Worm (Caenorhabditis elegans) whole organism, L4 larva: ENCODE data around the gene ceh-20.

Experiments
- T26A8.4 ChIP-seq: fragments of 200-800 bp; sonication (Bioruptor generic); IDR thresholded peaks from 2 replicates; pipeline ENCODE4 v1.3.6; 2022; ENCODE audit warnings: missing genetic modification characterization, missing compliant biosample characterization
- Y48G9A.11 ChIP-seq: fragments of 200-800 bp; sonication (Bioruptor generic); IDR thresholded peaks from 2 replicates; pipeline ENCODE4 v1.3.6; 2022; ENCODE audit warnings: missing genetic modification reagents, missing genetic modification characterization, missing compliant biosample characterization
- ZK337.2 ChIP-seq: fragments of 200-800 bp; sonication (Bioruptor generic); IDR thresholded peaks from 2 replicates; pipeline ENCODE4 v1.3.6; 2022; ENCODE audit warnings: missing genetic modification reagents, missing genetic modification characterization, missing compliant biosample characterization
- aha-1 ChIP-seq: fragments of 150-350 bp; peaks from one replicate; lab custom pipeline; 2014; ENCODE audit warnings: missing biosample characterization, missing genetic modification characterization
- arid-1 ChIP-seq: fragments of 200-800 bp; sonication (Bioruptor generic); conservative IDR thresholded peaks from 2 replicates; pipeline ENCODE4 v1.3.6; 2022; ENCODE audit warnings: missing genetic modification reagents, missing genetic modification characterization, missing compliant biosample characterization
- ceh-20 ChIP-seq: fragments of 200-800 bp; sonication (Bioruptor generic); IDR thresholded peaks from 2 replicates; pipeline ENCODE4 v1.3.6; 2022; ENCODE audit warnings: missing genetic modification reagents, missing genetic modification characterization, missing compliant biosample characterization
- ceh-32 ChIP-seq: sonication (generic microtip); optimal IDR thresholded peaks from 2 replicates; lab custom pipeline; 2016; ENCODE audit warnings: mild to moderate bottlenecking, missing genetic modification characterization, missing compliant biosample characterization; ENCODE audit not compliant: poor library complexity
- ceh-44 ChIP-seq: fragments of 200-800 bp; sonication (Bioruptor generic); IDR thresholded peaks from 2 replicates; pipeline ENCODE4 v1.3.6; 2022; ENCODE audit warnings: missing genetic modification reagents, missing genetic modification characterization, missing compliant biosample characterization
- ceh-62 ChIP-seq: sonication (generic microtip); optimal IDR thresholded peaks from 2 replicates; lab custom pipeline; 2017; ENCODE audit warnings: missing biosample characterization, missing genetic modification characterization
- ceh-82 ChIP-seq: sonication (generic microtip); optimal IDR thresholded peaks from 2 replicates; lab custom pipeline; 2017; ENCODE audit warnings: missing biosample characterization, missing genetic modification characterization
- cey-2 ChIP-seq: sonication (generic microtip); optimal IDR thresholded peaks from 3 replicates; lab custom pipeline; 2017; ENCODE audit warnings: missing genetic modification characterization, mild to moderate bottlenecking, missing compliant biosample characterization, antibody characterized with exemption, borderline replicate concordance; ENCODE audit not compliant: insufficient read depth
- ctbp-1 ChIP-seq: fragments of 200-800 bp; sonication (Bioruptor generic); IDR thresholded peaks from 2 replicates; pipeline ENCODE4 v1.3.6; 2022; ENCODE audit warnings: missing genetic modification reagents, missing genetic modification characterization, missing compliant biosample characterization
- daf-16 ChIP-seq, 3 experiments: sonication (generic microtip); optimal IDR thresholded peaks; 2 replicates each; lab custom pipeline; 2016 to 2017; ENCODE audit warnings: missing genetic modification characterization in 3 of 3, missing genetic modification reagents in 3 of 3, mild to moderate bottlenecking in 2 of 3, missing compliant biosample characterization in 2 of 3, missing biosample characterization in 1 of 3, moderate library complexity in 1 of 3
- daf-19 ChIP-seq: fragments of 200-800 bp; sonication (Bioruptor generic); conservative IDR thresholded peaks from 2 replicates; pipeline ENCODE4 v1.3.6; 2022; ENCODE audit warnings: missing genetic modification characterization, missing compliant biosample characterization
- dmd-9 ChIP-seq: fragments of 200-800 bp; sonication (Bioruptor generic); IDR thresholded peaks from 2 replicates; pipeline ENCODE4 v1.3.6; 2022; ENCODE audit warnings: missing genetic modification reagents, missing genetic modification characterization, missing compliant biosample characterization
- dpl-1 ChIP-seq: fragments of 150-350 bp; optimal IDR thresholded peaks from 2 replicates; lab custom pipeline; 2014; ENCODE audit warnings: missing biosample characterization, missing genetic modification reagents, missing genetic modification characterization
- duxl-1 ChIP-seq: sonication (generic microtip); optimal IDR thresholded peaks from 2 replicates; lab custom pipeline; 2016; ENCODE audit warnings: mild to moderate bottlenecking, missing genetic modification characterization, moderate library complexity, missing compliant biosample characterization; ENCODE audit not compliant: poor library complexity
- dve-1 ChIP-seq: sonication (generic microtip); optimal IDR thresholded peaks from 2 replicates; lab custom pipeline; 2017; ENCODE audit warnings: antibody characterized with exemption, mild to moderate bottlenecking, missing genetic modification characterization, missing compliant biosample characterization; ENCODE audit not compliant: insufficient read depth
- egl-27 ChIP-seq: sonication (generic microtip); optimal IDR thresholded peaks from 3 replicates; lab custom pipeline; 2017; ENCODE audit warnings: missing biosample characterization, missing genetic modification reagents, missing genetic modification characterization
- hif-1 ChIP-seq, 2 experiments: sonication (generic microtip); optimal IDR thresholded peaks; 2 replicates each; lab custom pipeline; 2016 to 2017; ENCODE audit warnings: missing compliant biosample characterization in 2 of 2, missing genetic modification characterization in 2 of 2, missing genetic modification reagents in 2 of 2, missing genotype in 2 of 2, mild to moderate bottlenecking in 1 of 2
- hlh-11 ChIP-seq: fragments of 200-800 bp; sonication (Bioruptor generic); optimal IDR thresholded peaks from 2 replicates; lab custom pipeline; 2018; ENCODE audit warnings: mild to moderate bottlenecking, missing genetic modification characterization, missing compliant biosample characterization
- hmg-1.1 ChIP-seq: fragments of 200-800 bp; sonication (Bioruptor generic); IDR thresholded peaks from 2 replicates; pipeline ENCODE4 v1.3.6; 2022; ENCODE audit warnings: missing genetic modification reagents, missing genetic modification characterization, missing compliant biosample characterization
- lim-7 ChIP-seq: fragments of 200-800 bp; sonication (Bioruptor generic); IDR thresholded peaks from 2 replicates; pipeline ENCODE4 v1.3.6; 2022; ENCODE audit warnings: missing genetic modification characterization, missing compliant biosample characterization
- lin-13 ChIP-seq: fragments of 150-350 bp; optimal IDR thresholded peaks from 2 replicates; lab custom pipeline; 2014; ENCODE audit warnings: missing biosample characterization, missing genetic modification reagents, missing genetic modification characterization
- lin-38 ChIP-seq: fragments of 200-800 bp; sonication (Bioruptor generic); IDR thresholded peaks from 2 replicates; pipeline ENCODE4 v1.3.6; 2022; ENCODE audit warnings: missing genetic modification reagents, missing genetic modification characterization, missing compliant biosample characterization
- lir-3 ChIP-seq: sonication (generic microtip); optimal IDR thresholded peaks from 2 replicates; lab custom pipeline; 2016; ENCODE audit warnings: mild to moderate bottlenecking, missing genetic modification characterization, missing compliant biosample characterization
- lsy-2 ChIP-seq, 2 experiments: fragments of 150-350 bp in 1 of 2; sonication (generic microtip) in 1 of 2; optimal IDR thresholded peaks; 2 replicates each; lab custom pipeline; 2014 to 2017; ENCODE audit warnings: missing biosample characterization in 2 of 2, missing genetic modification characterization in 2 of 2
- mep-1 ChIP-seq: fragments of 150-350 bp; sonication (generic microtip); optimal IDR thresholded peaks from 3 replicates; lab custom pipeline; 2014; ENCODE audit warnings: missing biosample characterization, missing genetic modification characterization
- nhr-11 ChIP-seq: fragments of 150-350 bp; optimal IDR thresholded peaks from 2 replicates; lab custom pipeline; 2014; ENCODE audit warnings: missing biosample characterization, missing genetic modification characterization
- nhr-111 ChIP-seq: fragments of 200-800 bp; sonication (Bioruptor generic); optimal IDR thresholded peaks from 2 replicates; lab custom pipeline; 2018; ENCODE audit warnings: mild to moderate bottlenecking, missing genetic modification characterization, missing compliant biosample characterization
- nhr-76 ChIP-seq: fragments of 150-350 bp; optimal IDR thresholded peaks from 2 replicates; lab custom pipeline; 2014; ENCODE audit warnings: missing biosample characterization, missing genetic modification characterization
- nhr-77 ChIP-seq: fragments of 150-350 bp; optimal IDR thresholded peaks from 2 replicates; lab custom pipeline; 2014; ENCODE audit warnings: missing biosample characterization, missing genetic modification characterization
- rbr-2 ChIP-seq: sonication (generic microtip); optimal IDR thresholded peaks from 2 replicates; lab custom pipeline; 2016; ENCODE audit warnings: missing genotype, missing genetic modification characterization, missing compliant biosample characterization
- saeg-2 ChIP-seq: fragments of 200-800 bp; sonication (Bioruptor generic); IDR thresholded peaks from 2 replicates; pipeline ENCODE4 v1.3.6; 2022; ENCODE audit warnings: missing genetic modification reagents, missing genetic modification characterization, missing compliant biosample characterization
- skn-1 ChIP-seq: fragments of 150-350 bp; optimal IDR thresholded peaks from 2 replicates; lab custom pipeline; 2014; ENCODE audit warnings: missing biosample characterization, missing genetic modification characterization
- snpc-1.2 ChIP-seq: fragments of 200-800 bp; sonication (Bioruptor generic); IDR thresholded peaks from 2 replicates; pipeline ENCODE4 v1.3.6; 2022; ENCODE audit warnings: missing genetic modification reagents, missing genetic modification characterization, missing compliant biosample characterization
- tra-1 ChIP-seq: fragments of 200-800 bp; sonication (Bioruptor generic); IDR thresholded peaks from 2 replicates; pipeline ENCODE4 v1.3.6; 2022; ENCODE audit warnings: missing genetic modification reagents, missing genetic modification characterization, missing compliant biosample characterization
- unc-130 ChIP-seq: sonication (generic microtip); optimal IDR thresholded peaks from 2 replicates; lab custom pipeline; 2016; ENCODE audit warnings: missing genetic modification reagents, missing genetic modification characterization, missing compliant biosample characterization
- unc-62 ChIP-seq, 3 experiments: fragments of 150-350 bp in 1 of 3; sonication (generic microtip); optimal IDR thresholded peaks in 2 of 3; peaks in 1 of 3; 1 replicate in 1 of 3; 2 replicates in 2 of 3; lab custom pipeline; 2014 to 2017; ENCODE audit warnings: missing biosample characterization in 3 of 3, missing genetic modification characterization in 3 of 3, missing genetic modification reagents in 3 of 3, missing genotype in 1 of 3
- vab-7 ChIP-seq: fragments of 200-800 bp; sonication (Bioruptor generic); IDR thresholded peaks from 2 replicates; pipeline ENCODE4 v1.3.6; 2022; ENCODE audit warnings: missing genetic modification reagents, missing genetic modification characterization, missing compliant biosample characterization
- zip-11 ChIP-seq: fragments of 200-800 bp; sonication (Bioruptor generic); IDR thresholded peaks from 2 replicates; pipeline ENCODE4 v1.3.6; 2022; ENCODE audit warnings: missing genetic modification characterization, missing compliant biosample characterization

Gene ceh-20

DNA sequence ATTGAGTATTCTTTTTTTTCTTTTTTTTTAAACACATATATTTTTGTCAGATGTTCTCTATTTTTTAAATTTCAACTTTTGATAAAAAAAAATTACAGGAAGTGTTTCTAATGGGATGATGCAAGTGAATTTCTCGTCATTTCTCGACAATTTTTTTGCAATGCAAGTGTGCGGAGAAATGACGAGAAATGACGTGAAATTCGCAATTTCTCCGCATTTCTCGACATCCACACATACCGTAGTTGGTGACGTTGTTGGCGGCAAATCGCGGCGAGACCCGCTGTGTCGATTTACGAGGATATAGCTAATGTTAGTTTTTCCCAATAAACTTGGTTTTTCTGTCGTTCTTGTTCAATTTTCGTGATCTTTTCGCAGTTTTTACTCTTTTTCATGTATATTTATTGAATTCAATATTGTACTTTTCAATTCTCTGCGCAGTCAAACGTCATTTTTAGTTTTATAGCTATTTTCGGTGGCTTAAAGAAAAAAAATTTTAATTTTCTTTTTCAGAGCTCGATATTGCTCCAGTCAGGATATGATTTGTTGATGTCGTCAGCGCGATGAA is 2.4 kb downstream of the ceh-20 start, which contains the start of gene F31E3.6:
Gene F31E3.6 (plus strand): TSS at position 93 of the 565 bp plus-strand sequence.
- TF ChIP-seq Y48G9A.11 (GFP tag; lab: Robert Waterston, UW) (peak; percentile 52; the same call in 1 of the 2 replicates), lsy-2 (tag; optimal IDR thresholded peaks at IDR 0.05; lab: Kevin White, UChicago) (peak; percentile 9 to 28), lin-38 (GFP tag; lab: Robert Waterston, UW) (peak; percentile 44; the same call in 1 of the 2 replicates), T26A8.4 (GFP tag; lab: Robert Waterston, UW) (peak; percentile 14; the same call in 1 of the 2 replicates), hmg-1.1 (GFP tag; lab: Robert Waterston, UW) (0 out of 2 replicates have a peak, but pooled peaks have one; percentile 41)

DNA sequence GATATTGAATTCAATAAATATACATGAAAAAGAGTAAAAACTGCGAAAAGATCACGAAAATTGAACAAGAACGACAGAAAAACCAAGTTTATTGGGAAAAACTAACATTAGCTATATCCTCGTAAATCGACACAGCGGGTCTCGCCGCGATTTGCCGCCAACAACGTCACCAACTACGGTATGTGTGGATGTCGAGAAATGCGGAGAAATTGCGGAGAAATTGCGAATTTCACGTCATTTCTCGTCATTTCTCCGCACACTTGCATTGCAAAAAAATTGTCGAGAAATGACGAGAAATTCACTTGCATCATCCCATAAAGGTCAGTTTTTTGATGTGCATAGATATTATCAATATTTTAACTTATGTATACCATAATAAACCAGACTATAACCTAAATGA is 5.4 kb downstream of the ceh-20 start:
- TF ChIP-seq Y48G9A.11 (GFP tag; lab: Robert Waterston, UW) (0 out of 2 replicates have a peak, but pooled peaks have one; percentile 24), lin-38 (GFP tag; lab: Robert Waterston, UW) (peak; percentile 38)
- TF ChIP-seq, all 104 proteins: peak for 2; not testable (repeated sequence) for 102

DNA sequence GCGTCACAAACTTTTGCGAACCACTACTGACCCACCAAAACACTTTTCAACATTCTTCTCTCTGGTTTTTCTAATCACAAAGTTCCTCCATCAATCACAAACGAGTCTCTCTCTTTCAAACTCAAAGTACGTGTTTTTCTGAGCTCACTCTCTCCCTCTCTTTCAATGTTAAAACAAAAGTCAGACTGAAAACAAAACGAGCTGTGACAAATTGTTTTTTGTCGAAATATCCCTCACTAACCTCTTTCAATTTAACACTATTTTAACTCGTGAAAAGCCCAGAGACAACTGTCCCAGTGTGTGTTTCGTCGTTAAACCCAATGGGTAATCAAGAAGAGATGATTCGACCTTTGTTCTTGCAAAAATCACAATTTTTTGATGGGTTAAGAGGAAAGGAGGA is 8.4 kb downstream of the ceh-20 start:
- no peak for TF ChIP-seq lim-7
- no peak for TF ChIP-seq T26A8.4 (GFP tag; lab: Robert Waterston, UW)
- TF ChIP-seq lsy-2 (tag; optimal IDR thresholded peaks at IDR 0.05; lab: Kevin White, UChicago), result peak in 1 of 2 experiments; percentile 59
- TF ChIP-seq dve-1 (tag; lab: Kevin White, UChicago), result peak; percentile 3
- peak in 1 of 2 experiments; percentile 8 for TF ChIP-seq hif-1 (tag; optimal IDR thresholded peaks at IDR 0.05; lab: Kevin White, UChicago)
- peak; percentile 52 for TF ChIP-seq hlh-11
- TF ChIP-seq ceh-20 (GFP tag; lab: Robert Waterston, UW), result peak; percentile 72; the same call in 1 of the 2 replicates
- TF ChIP-seq mep-1 (tag; lab: Kevin White, UChicago), result peak; percentile 27
- peak; percentile 90 for TF ChIP-seq aha-1 (tag; lab: Kevin White, UChicago)
- TF ChIP-seq nhr-11 (tag; lab: Kevin White, UChicago), result peak; percentile 80
- peak in 1 of 2 experiments; percentile 95 for TF ChIP-seq unc-62 (GFP tag; optimal IDR thresholded peaks at IDR 0.05 in 1 of 2; lab: Kevin White, UChicago)
- TF ChIP-seq unc-62 (tag; optimal IDR thresholded peaks at IDR 0.05; lab: Kevin White, UChicago), result no peak
- peak in 1 of 2 experiments; percentile 91 for TF ChIP-seq daf-16 (GFP tag; optimal IDR thresholded peaks at IDR 0.05; lab: Kevin White, UChicago)
- no peak for TF ChIP-seq daf-16 (tag; optimal IDR thresholded peaks at IDR 0.05; lab: Kevin White, UChicago)
- TF ChIP-seq unc-130 (GFP tag; lab: Kevin White, UChicago), result no peak
- TF ChIP-seq, all 104 proteins: peak for 10

DNA sequence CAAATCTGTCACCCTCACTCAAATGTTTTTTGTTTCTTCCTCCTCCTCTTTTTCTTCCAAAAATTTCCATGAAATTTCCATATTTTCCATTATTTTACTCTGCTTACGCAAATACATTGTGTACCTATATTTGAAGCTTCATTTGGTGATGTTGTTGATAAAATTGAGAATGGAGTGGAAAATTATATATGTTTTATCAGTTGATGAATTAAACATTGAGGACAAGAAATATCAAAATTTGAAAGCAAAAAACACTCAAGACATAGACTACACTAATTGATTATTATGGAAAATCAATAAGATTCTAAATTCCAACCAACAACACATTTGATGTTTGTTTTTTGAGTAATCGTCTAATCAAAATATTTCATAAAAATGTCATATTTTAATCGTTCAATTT is 9.5 kb downstream of the ceh-20 start:
- TF ChIP-seq saeg-2 (GFP tag; lab: Robert Waterston, UW) (no peak), ceh-82 (no peak), ctbp-1 (GFP tag; lab: Robert Waterston, UW) (no peak), daf-19 (no peak), cey-2 (tag; lab: Kevin White, UChicago) (no peak), snpc-1.2 (GFP tag; lab: Robert Waterston, UW) (no peak), ceh-44 (GFP tag; lab: Robert Waterston, UW) (no peak), zip-11 (GFP tag; lab: Robert Waterston, UW) (no peak), lin-13 (no peak), ceh-62 (tag; lab: Kevin White, UChicago) (no peak), ZK337.2 (GFP tag; lab: Robert Waterston, UW) (no peak), T26A8.4 (GFP tag; lab: Robert Waterston, UW) (no peak), nhr-77 (tag; lab: Kevin White, UChicago) (peak; percentile 34), mep-1 (tag; lab: Kevin White, UChicago) (peak; percentile 28), vab-7 (GFP tag; lab: Robert Waterston, UW) (no peak), skn-1 (tag; lab: Kevin White, UChicago) (no peak), nhr-111 (GFP tag; lab: Kevin White, UChicago) (no peak), egl-27 (tag; lab: Kevin White, UChicago) (no peak), dpl-1 (GFP tag; lab: Kevin White, UChicago) (no peak), lir-3 (tag; lab: Kevin White, UChicago) (no peak), Y48G9A.11 (GFP tag; lab: Robert Waterston, UW) (no peak), ceh-32 (tag; lab: Kevin White, UChicago) (no peak), unc-62 (GFP tag; optimal IDR thresholded peaks at IDR 0.05 in 1 of 2; lab: Kevin White, UChicago) (peak in 1 of 2 experiments; percentile 38), unc-62 (tag; optimal IDR thresholded peaks at IDR 0.05; lab: Kevin White, UChicago) (no peak), rbr-2 (tag; lab: Kevin White, UChicago) (no peak), duxl-1 (tag; lab: Kevin White, UChicago) (no peak), dmd-9 (GFP tag; lab: Robert Waterston, UW) (no peak), tra-1 (GFP tag; lab: Robert Waterston, UW) (no peak), arid-1 (no peak), nhr-76 (tag; lab: Kevin White, UChicago) (no peak)
